Fruit fly (Drosophila melanogaster) whole organism, embryonic: ENCODE data around the gene CG1103.

ENCODE experiments used
- Antp ChIP-seq: fragments of 200-800 bp; sonication (Bioruptor generic); optimal IDR thresholded peaks from 3 replicates; lab custom pipeline; 2016; ENCODE audit warnings: missing biosample characterization, missing genetic modification characterization
- Bdp1 ChIP-seq: fragments of 200-800 bp; sonication (Bioruptor generic); optimal IDR thresholded peaks from 3 replicates; lab custom pipeline; 2016; ENCODE audit warnings: missing biosample characterization, missing genetic modification characterization
- Bteb2 ChIP-seq: fragments of 200-800 bp; sonication (Bioruptor generic); optimal IDR thresholded peaks from 2 replicates; lab custom pipeline; 2016; ENCODE audit warnings: missing biosample characterization, missing genetic modification characterization
- CG10274 ChIP-seq: fragments of 200-800 bp; sonication (Bioruptor generic); optimal IDR thresholded peaks from 3 replicates; lab custom pipeline; 2017; ENCODE audit warnings: missing biosample characterization, mild to moderate bottlenecking, missing genetic modification characterization
- CG11456 ChIP-seq: fragments of 200-800 bp; sonication (Bioruptor generic); IDR thresholded peaks from 3 replicates; pipeline ENCODE4 v1.3.6; 2022; ENCODE audit warnings: missing biosample characterization, missing genetic modification characterization
- CG11695 ChIP-seq: fragments of 200-800 bp; sonication (Bioruptor generic); IDR thresholded peaks from 3 replicates; pipeline ENCODE4 v1.3.6; 2022; ENCODE audit warnings: missing biosample characterization, missing genetic modification characterization
- CG11723 ChIP-seq: fragments of 200-800 bp; sonication (Bioruptor generic); optimal IDR thresholded peaks from 2 replicates; lab custom pipeline; 2017; ENCODE audit warnings: missing biosample characterization, mild to moderate bottlenecking, missing genetic modification characterization
- CG12299 ChIP-seq: fragments of 200-800 bp; sonication (Bioruptor generic); optimal IDR thresholded peaks from 2 replicates; lab custom pipeline; 2018; ENCODE audit warnings: missing biosample characterization, mild to moderate bottlenecking, missing genetic modification characterization
- CG1233 ChIP-seq: fragments of 200-800 bp; sonication (Bioruptor generic); optimal IDR thresholded peaks from 4 replicates; lab custom pipeline; 2018; ENCODE audit warnings: missing biosample characterization, mild to moderate bottlenecking, missing genetic modification characterization
- CG14014 ChIP-seq: fragments of 200-800 bp; sonication (Bioruptor generic); IDR thresholded peaks from 2 replicates; pipeline ENCODE4 v1.3.6; 2022; ENCODE audit warnings: missing biosample characterization, missing genetic modification characterization
- CG16813 ChIP-seq: fragments of 200-800 bp; sonication (Bioruptor generic); IDR thresholded peaks from 3 replicates; pipeline ENCODE4 v1.3.6; 2022; ENCODE audit warnings: missing biosample characterization, missing genetic modification characterization; ENCODE audit not compliant: partially characterized antibody
- CG16863 ChIP-seq: fragments of 200-800 bp; sonication (Bioruptor generic); optimal IDR thresholded peaks from 3 replicates; lab custom pipeline; 2016; ENCODE audit warnings: missing biosample characterization, missing genetic modification characterization
- CG2116 ChIP-seq: fragments of 200-800 bp; sonication (Bioruptor generic); optimal IDR thresholded peaks from 3 replicates; lab custom pipeline; 2018; ENCODE audit warnings: missing biosample characterization, mild to moderate bottlenecking, missing genetic modification characterization
- CG2120 ChIP-seq: fragments of 200-800 bp; sonication (Bioruptor generic); optimal IDR thresholded peaks from 3 replicates; lab custom pipeline; 2016; ENCODE audit warnings: missing biosample characterization, missing genetic modification characterization
- CG2202 ChIP-seq: fragments of 200-800 bp; sonication (Bioruptor generic); optimal IDR thresholded peaks from 2 replicates; lab custom pipeline; 2018; ENCODE audit warnings: missing biosample characterization, mild to moderate bottlenecking, missing genetic modification characterization
- CG2712 ChIP-seq: fragments of 200-800 bp; optimal IDR thresholded peaks from 3 replicates; lab custom pipeline; 2019; ENCODE audit warnings: missing biosample characterization, mild to moderate bottlenecking, missing genetic modification characterization, moderate library complexity
- CG30020 ChIP-seq: fragments of 200-800 bp; optimal IDR thresholded peaks from 2 replicates; lab custom pipeline; 2019; ENCODE audit warnings: missing biosample characterization, mild to moderate bottlenecking, missing genetic modification characterization, moderate library complexity
- CG3838 ChIP-seq: fragments of 200-800 bp; sonication (Bioruptor generic); optimal IDR thresholded peaks from 3 replicates; lab custom pipeline; 2016; ENCODE audit warnings: missing biosample characterization, missing genetic modification characterization
- CG42726 ChIP-seq: fragments of 200-800 bp; sonication (Bioruptor generic); IDR thresholded peaks from 2 replicates; pipeline ENCODE4 v1.3.6; 2022; ENCODE audit warnings: missing biosample characterization, missing genetic modification characterization; ENCODE audit not compliant: partially characterized antibody
- CG4820 ChIP-seq: fragments of 200-800 bp; sonication (Bioruptor generic); optimal IDR thresholded peaks from 3 replicates; lab custom pipeline; 2016; ENCODE audit warnings: missing biosample characterization, missing genetic modification characterization
- CG6254 ChIP-seq: fragments of 200-800 bp; sonication (Bioruptor generic); optimal IDR thresholded peaks from 3 replicates; lab custom pipeline; 2017; ENCODE audit warnings: mild to moderate bottlenecking, missing biosample characterization, missing genetic modification reagents, missing genetic modification characterization
- CG7372 ChIP-seq: fragments of 200-800 bp; sonication (Bioruptor generic); IDR thresholded peaks from 2 replicates; pipeline ENCODE4 v1.3.6; 2022; ENCODE audit warnings: missing biosample characterization, missing genetic modification characterization
- CG7839 ChIP-seq: fragments of 200-800 bp; sonication (Bioruptor generic); optimal IDR thresholded peaks from 3 replicates; lab custom pipeline; 2018; ENCODE audit warnings: missing biosample characterization, mild to moderate bottlenecking, missing genetic modification characterization, moderate library complexity
- CG7963 ChIP-seq: fragments of 200-800 bp; sonication (Bioruptor generic); IDR thresholded peaks from 3 replicates; pipeline ENCODE4 v1.3.6; 2022; ENCODE audit warnings: missing biosample characterization, missing genetic modification characterization; ENCODE audit not compliant: partially characterized antibody
- CG9932 ChIP-seq: fragments of 200-800 bp; sonication (Bioruptor generic); IDR thresholded peaks from 2 replicates; pipeline ENCODE4 v1.3.6; 2022; ENCODE audit warnings: missing biosample characterization, missing genetic modification characterization
- CHES-1-like ChIP-seq: fragments of 200-800 bp; sonication (Bioruptor generic); optimal IDR thresholded peaks from 2 replicates; lab custom pipeline; 2016; ENCODE audit warnings: missing biosample characterization, missing genetic modification characterization
- Drgx ChIP-seq: fragments of 200-800 bp; sonication (Bioruptor generic); IDR thresholded peaks from 2 replicates; pipeline ENCODE4 v1.3.6; 2022; ENCODE audit warnings: missing biosample characterization, missing genetic modification characterization
- H2.0 ChIP-seq: fragments of 200-800 bp; sonication (Bioruptor generic); IDR thresholded peaks from 2 replicates; pipeline ENCODE4 v1.3.6; 2022; ENCODE audit warnings: missing biosample characterization, missing genetic modification characterization
- Hr3 ChIP-seq: fragments of 200-800 bp; sonication (Bioruptor generic); optimal IDR thresholded peaks from 3 replicates; lab custom pipeline; 2016; ENCODE audit warnings: missing biosample characterization, missing genetic modification characterization
- Kr ChIP-seq: fragments of 200-800 bp; sonication (Bioruptor generic); optimal IDR thresholded peaks from 2 replicates; lab custom pipeline; 2017; ENCODE audit warnings: missing biosample characterization, mild to moderate bottlenecking, missing genetic modification characterization
- MBD-R2 ChIP-seq: fragments of 200-800 bp; sonication (Bioruptor generic); IDR thresholded peaks from 2 replicates; pipeline ENCODE4 v1.3.6; 2022; ENCODE audit warnings: missing biosample characterization, missing genetic modification characterization
- MESR4 ChIP-seq: fragments of 200-800 bp; sonication (Bioruptor generic); optimal IDR thresholded peaks from 2 replicates; lab custom pipeline; 2018; ENCODE audit warnings: missing biosample characterization, mild to moderate bottlenecking, missing genetic modification characterization, moderate library complexity
- Max ChIP-seq: fragments of 200-800 bp; sonication (Bioruptor generic); optimal IDR thresholded peaks from 2 replicates; lab custom pipeline; 2016; ENCODE audit warnings: missing biosample characterization, mild to moderate bottlenecking, missing genetic modification characterization
- al ChIP-seq: fragments of 200-800 bp; sonication (Bioruptor generic); IDR thresholded peaks from 2 replicates; pipeline ENCODE4 v1.3.6; 2022; ENCODE audit warnings: missing biosample characterization, missing genetic modification characterization
- bab2 ChIP-seq: fragments of 200-800 bp; sonication (Bioruptor generic); optimal IDR thresholded peaks from 2 replicates; lab custom pipeline; 2016; ENCODE audit warnings: missing biosample characterization, missing genetic modification characterization
- bbx ChIP-seq: fragments of 200-800 bp; sonication (Bioruptor generic); IDR thresholded peaks from 2 replicates; pipeline ENCODE4 v1.3.6; 2022; ENCODE audit warnings: missing biosample characterization, missing genetic modification characterization; ENCODE audit not compliant: partially characterized antibody
- btn ChIP-seq: fragments of 200-800 bp; sonication (Bioruptor generic); optimal IDR thresholded peaks from 2 replicates; lab custom pipeline; 2016; ENCODE audit warnings: missing biosample characterization, missing genetic modification characterization
- dmrt11E ChIP-seq: fragments of 200-800 bp; sonication (Bioruptor generic); optimal IDR thresholded peaks from 3 replicates; lab custom pipeline; 2018; ENCODE audit warnings: missing biosample characterization, mild to moderate bottlenecking, missing genetic modification characterization, moderate library complexity
- gsb-n ChIP-seq: fragments of 200-800 bp; sonication (Bioruptor generic); optimal IDR thresholded peaks from 3 replicates; lab custom pipeline; 2018; ENCODE audit warnings: missing biosample characterization, mild to moderate bottlenecking, missing genetic modification characterization
- hth ChIP-seq: fragments of >200 bp; optimal IDR thresholded peaks from 2 replicates; lab custom pipeline; 2017; ENCODE audit warnings: inconsistent platforms
- ind ChIP-seq: fragments of 200-800 bp; sonication (Bioruptor generic); optimal IDR thresholded peaks from 3 replicates; lab custom pipeline; 2016; ENCODE audit warnings: missing biosample characterization, missing genetic modification characterization
- kah ChIP-seq: fragments of 200-800 bp; sonication (Bioruptor generic); optimal IDR thresholded peaks from 2 replicates; lab custom pipeline; 2018; ENCODE audit warnings: missing biosample characterization, mild to moderate bottlenecking, missing genetic modification characterization
- kay ChIP-seq: fragments of 200-800 bp; sonication (Bioruptor generic); optimal IDR thresholded peaks from 2 replicates; lab custom pipeline; 2016; ENCODE audit warnings: missing biosample characterization, missing genetic modification characterization
- knrl ChIP-seq: fragments of 200-800 bp; sonication (Bioruptor generic); IDR thresholded peaks from 3 replicates; pipeline ENCODE4 v1.3.6; 2022; ENCODE audit warnings: missing biosample characterization, missing genetic modification characterization; ENCODE audit not compliant: partially characterized antibody
- psq ChIP-seq: fragments of 200-800 bp; sonication (Bioruptor generic); optimal IDR thresholded peaks from 2 replicates; lab custom pipeline; 2017; ENCODE audit warnings: missing biosample characterization, missing genetic modification characterization
- sc ChIP-seq, 3 experiments: fragments of >200 bp in 2 of 3; fragments of 200-800 bp in 1 of 3; sonication (Bioruptor generic) in 1 of 3; optimal IDR thresholded peaks; 2 replicates in 2 of 3; 3 replicates in 1 of 3; lab custom pipeline; 2017; ENCODE audit warnings: mild to moderate bottlenecking in 1 of 3, missing biosample characterization in 1 of 3, missing genetic modification characterization in 1 of 3, missing genetic modification reagents in 1 of 3
- sob ChIP-seq: fragments of 200-800 bp; sonication (Bioruptor generic); IDR thresholded peaks from 2 replicates; pipeline ENCODE4 v1.3.6; 2022; ENCODE audit warnings: missing biosample characterization, missing genetic modification characterization
- sqz ChIP-seq: fragments of 200-800 bp; sonication (Bioruptor generic); optimal IDR thresholded peaks from 3 replicates; lab custom pipeline; 2018; ENCODE audit warnings: missing biosample characterization, mild to moderate bottlenecking, missing genetic modification characterization
- tio ChIP-seq: fragments of 200-800 bp; sonication (Bioruptor generic); optimal IDR thresholded peaks from 2 replicates; lab custom pipeline; 2017; ENCODE audit warnings: missing biosample characterization, missing genetic modification characterization, inconsistent platforms
- vfl ChIP-seq: fragments of 200-800 bp; sonication (Bioruptor generic); optimal IDR thresholded peaks from 2 replicates; lab custom pipeline; 2016; ENCODE audit warnings: missing biosample characterization, missing genetic modification characterization

The CG1103 gene

DNA sequence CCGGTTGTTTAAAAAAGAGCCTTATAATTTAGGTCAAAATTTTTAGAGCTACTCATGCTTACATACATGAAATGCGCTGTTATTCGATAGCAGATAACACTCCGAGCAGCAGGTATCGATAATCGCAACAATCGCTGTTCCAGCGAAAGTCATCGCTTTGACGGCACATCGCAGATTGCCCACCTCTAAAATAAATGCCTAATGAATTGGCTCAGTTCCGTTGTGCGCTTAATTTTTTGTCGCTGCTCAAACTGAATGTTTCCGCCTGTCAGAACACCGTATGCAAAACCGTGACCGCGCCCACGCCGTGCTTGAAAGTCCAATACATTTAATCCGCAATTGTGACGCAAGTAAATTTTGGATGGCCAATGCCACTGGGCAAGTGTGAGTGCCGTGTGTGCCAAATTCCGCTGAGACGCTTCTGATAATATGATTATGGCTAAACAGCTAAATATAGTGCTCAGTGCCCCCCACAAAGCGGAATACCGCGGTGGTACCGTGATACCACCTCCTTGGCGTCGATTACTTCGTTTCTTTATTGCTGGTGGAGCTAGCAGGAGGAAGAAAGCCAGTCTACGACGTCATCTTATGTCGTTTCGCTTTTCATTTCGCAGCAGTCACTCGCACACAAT is 17.9 kb upstream of the CG1103 start, which contains the start of gene CG9795 (continued):
- peak; percentile 12; the same call in 1 of the 2 replicates for TF ChIP-seq H2.0
- TF ChIP-seq Max (GFP tag; lab: Kevin White, UChicago) = peak; percentile 18
- no peak for TF ChIP-seq CG3838 (GFP tag; lab: Kevin White, UChicago)
- TF ChIP-seq CG11695 = peak; percentile 91
- no peak for TF ChIP-seq CG10274 (GFP tag; lab: Kevin White, UChicago)
- TF ChIP-seq CG4820 = no peak
- peak; percentile 54 for TF ChIP-seq CG2120 (GFP tag; lab: Kevin White, UChicago)
- no peak for TF ChIP-seq bab2 (GFP tag; lab: Kevin White, UChicago)
- no peak for TF ChIP-seq sc (optimal IDR thresholded peaks at IDR 0.05; lab: Kevin White, UChicago)
- no peak for TF ChIP-seq sc (GFP tag; optimal IDR thresholded peaks at IDR 0.05; lab: Kevin White, UChicago)
- TF ChIP-seq Bdp1 = no peak
- peak; percentile 82 for TF ChIP-seq CG2116 (GFP tag; lab: Kevin White, UChicago)
- peak; percentile 79 for TF ChIP-seq CG30020 (tag; lab: Kevin White, UChicago)
- no peak; the same call in 1 of the 2 replicates for TF ChIP-seq Drgx
- peak; percentile 6 for TF ChIP-seq btn (GFP tag; lab: Kevin White, UChicago)
- no peak for TF ChIP-seq CG14014
- peak; percentile 1 for TF ChIP-seq CG6254 (GFP tag; lab: Kevin White, UChicago)
- no peak for TF ChIP-seq CG12299 (tag; lab: Kevin White, UChicago)
- no peak for TF ChIP-seq kay (GFP tag; lab: Kevin White, UChicago)
- TF ChIP-seq gsb-n (tag; lab: Kevin White, UChicago) = no peak
- peak; percentile 25 for TF ChIP-seq vfl (GFP tag; lab: Kevin White, UChicago)
- TF ChIP-seq CG11723 (GFP tag; lab: Kevin White, UChicago) = no peak
- no peak for TF ChIP-seq al (GFP tag; lab: Robert Waterston, UW)
- TF ChIP-seq CG11456 (GFP tag; lab: Robert Waterston, UW) = no peak
- no peak for TF ChIP-seq tio
- no peak for TF ChIP-seq sqz (GFP tag; lab: Kevin White, UChicago)
- peak; percentile 58 for TF ChIP-seq CHES-1-like (GFP tag; lab: Kevin White, UChicago)
- TF ChIP-seq dmrt11E (tag; lab: Kevin White, UChicago) = no peak
- no peak for TF ChIP-seq CG7372 (GFP tag; lab: Robert Waterston, UW)
- peak; percentile 93 for TF ChIP-seq MESR4 (GFP tag; lab: Kevin White, UChicago)
- no peak for TF ChIP-seq Bteb2 (GFP tag; lab: Kevin White, UChicago)
- TF ChIP-seq CG2712 (tag; lab: Kevin White, UChicago) = peak; percentile 41
- TF ChIP-seq hth (lab: Kevin White, UChicago) = no peak
- TF ChIP-seq psq (GFP tag; lab: Kevin White, UChicago) = no peak
- TF ChIP-seq Antp (GFP tag; lab: Kevin White, UChicago) = peak; percentile 49
- peak; percentile 61; the same call in 1 of the 2 replicates for TF ChIP-seq CG42726 (GFP tag; lab: Robert Waterston, UW)
- no peak for TF ChIP-seq CG7839 (tag; lab: Kevin White, UChicago)
- TF ChIP-seq kah (GFP tag; lab: Kevin White, UChicago) = no peak
- peak; percentile 71 for TF ChIP-seq sob
- peak; percentile 21 for TF ChIP-seq CG16863 (GFP tag; lab: Kevin White, UChicago)
- peak; percentile 89 for TF ChIP-seq CG16813 (GFP tag; lab: Robert Waterston, UW)
- TF ChIP-seq CG7963 (GFP tag; lab: Robert Waterston, UW) = peak; percentile 96
- TF ChIP-seq knrl (GFP tag; lab: Robert Waterston, UW) = peak; percentile 79
- TF ChIP-seq Hr3 = peak; percentile 55
- TF ChIP-seq bbx (GFP tag; lab: Robert Waterston, UW) = peak; percentile 96
- no peak for TF ChIP-seq ind
- no peak for TF ChIP-seq Kr (GFP tag; lab: Kevin White, UChicago)
- TF ChIP-seq CG9932 (GFP tag; lab: Robert Waterston, UW) = no peak
- no peak for TF ChIP-seq CG1233 (GFP tag; lab: Kevin White, UChicago)
- TF ChIP-seq CG2202 = no peak
- peak; percentile 83 for TF ChIP-seq MBD-R2 (GFP tag; lab: Robert Waterston, UW)
